Worm (Caenorhabditis elegans) whole organism, mixed stage, embryonic: ENCODE data around the gene unc-64.

Experiments used
- M03D4.4 ChIP-seq: sonication (generic microtip); optimal IDR thresholded peaks from 2 replicates; lab custom pipeline; 2017; ENCODE audit warnings: mild to moderate bottlenecking, missing genetic modification characterization, missing compliant biosample characterization
- blmp-1 ChIP-seq: fragments of 150-350 bp; optimal IDR thresholded peaks from 2 replicates; lab custom pipeline; 2014; ENCODE audit warnings: missing biosample characterization, missing genetic modification characterization
- elt-3 ChIP-seq: fragments of 150-350 bp; optimal IDR thresholded peaks from 2 replicates; lab custom pipeline; 2014; ENCODE audit warnings: missing biosample characterization, missing genetic modification characterization
- nhr-76 ChIP-seq: sonication (generic microtip); optimal IDR thresholded peaks from 2 replicates; lab custom pipeline; 2017; ENCODE audit warnings: missing biosample characterization, missing genetic modification characterization
- pha-4 ChIP-seq: fragments of 150-350 bp; optimal IDR thresholded peaks from 2 replicates; lab custom pipeline; 2018; ENCODE audit warnings: missing biosample characterization, missing genetic modification reagents, missing genetic modification characterization
- sem-2 ChIP-seq: fragments of 200-800 bp; sonication (Bioruptor generic); optimal IDR thresholded peaks from 2 replicates; lab custom pipeline; 2018; ENCODE audit warnings: mild to moderate bottlenecking, missing genetic modification characterization, missing compliant biosample characterization
- snpc-4 ChIP-seq: fragments of 150-350 bp; optimal IDR thresholded peaks from 2 replicates; lab custom pipeline; 2014; ENCODE audit warnings: missing biosample characterization, missing genetic modification characterization
- unc-62 ChIP-seq: fragments of 150-350 bp; optimal IDR thresholded peaks from 2 replicates; lab custom pipeline; 2014; ENCODE audit warnings: missing biosample characterization, missing genetic modification reagents, missing genetic modification characterization
- ztf-11 ChIP-seq: fragments of 150-350 bp; optimal IDR thresholded peaks from 2 replicates; lab custom pipeline; 2014; ENCODE audit warnings: missing biosample characterization, missing genetic modification characterization

ce11 chrIII:13315071-13315470 lies 38.0 kb downstream of the unc-64 start, which contains the start of gene dph-7:
- no peak for TF ChIP-seq unc-62 (GFP tag; lab: Kevin White, UChicago)
- no peak for TF ChIP-seq nhr-76 (tag; lab: Kevin White, UChicago)
- TF ChIP-seq ztf-11 = no peak
- no peak for TF ChIP-seq sem-2 (GFP tag; lab: Kevin White, UChicago)
- TF ChIP-seq snpc-4 (tag; lab: Kevin White, UChicago) = no peak
- no peak for TF ChIP-seq elt-3 (tag; lab: Kevin White, UChicago)
- TF ChIP-seq blmp-1 = no peak
- TF ChIP-seq pha-4 (tag; lab: Kevin White, UChicago) = no peak
- no peak for TF ChIP-seq M03D4.4 (tag; lab: Kevin White, UChicago)
